Worm (Caenorhabditis elegans): ENCODE measurements around the gene str-151.

str-151 gene

ce11 chrV:16535172-16535571 is 40.8 kb upstream of the str-151 start, which contains the start of gene Y32B12B.8:
Gene Y32B12B.8, plus strand, starts transcription at chrV:16535472.
- TF ChIP-seq ceh-82 (tag; optimal IDR thresholded peaks at IDR 0.05) (no peak), mdt-29 (GFP tag; IDR thresholded peaks at IDR 0.05) (no peak), dmd-9 (GFP tag; IDR thresholded peaks at IDR 0.05) (no peak), Y48G9A.11 (GFP tag; IDR thresholded peaks at IDR 0.05) (no peak), zfp-2 (tag; optimal IDR thresholded peaks at IDR 0.05) (no peak), zip-2 (tag; optimal IDR thresholded peaks at IDR 0.05) (no peak), ztf-11 (tag; optimal IDR thresholded peaks at IDR 0.05) (no peak), F26F4.8 (GFP tag; conservative IDR thresholded peaks at IDR 0.05) (no peak), unc-62 (GFP tag; optimal IDR thresholded peaks at IDR 0.05 in 1 of 2) (no peak), unc-62 (tag; optimal IDR thresholded peaks at IDR 0.05) (no peak), mdl-1 (tag; optimal IDR thresholded peaks at IDR 0.05) (no peak), F44E2.7 (GFP tag; IDR thresholded peaks at IDR 0.05) (no peak), Y75B8A.6 (GFP tag; IDR thresholded peaks at IDR 0.05) (no peak)

ce11 chrV:16536701-16537100 is 39.3 kb upstream of the str-151 start, which contains the start of gene Y32B12B.1:
Gene Y32B12B.1, plus strand, starts transcription at chrV:16537001.
- TF ChIP-seq zag-1 (tag; optimal IDR thresholded peaks at IDR 0.05): no peak
- no peak for TF ChIP-seq Y105C5A.15 (GFP tag; IDR thresholded peaks at IDR 0.05)
- no peak for TF ChIP-seq unc-39 (tag; optimal IDR thresholded peaks at IDR 0.05)
- no peak for TF ChIP-seq nhr-28 (tag; optimal IDR thresholded peaks at IDR 0.05)
- TF ChIP-seq vab-7 (GFP tag; IDR thresholded peaks at IDR 0.05): no peak
- TF ChIP-seq hmg-1.1 (GFP tag; IDR thresholded peaks at IDR 0.05): no peak
- no peak for TF ChIP-seq spr-1 (tag; optimal IDR thresholded peaks at IDR 0.05)
- TF ChIP-seq T26A8.4 (GFP tag; IDR thresholded peaks at IDR 0.05): no peak
- TF ChIP-seq daf-16 (GFP tag; optimal IDR thresholded peaks at IDR 0.05): no peak
- no peak for TF ChIP-seq daf-16 (tag; optimal IDR thresholded peaks at IDR 0.05)
- TF ChIP-seq egl-27 (tag; optimal IDR thresholded peaks at IDR 0.05): no peak
- no peak for TF ChIP-seq daf-8 (GFP tag; IDR thresholded peaks at IDR 0.05)

- TF ChIP-seq dmd-6 (GFP tag; IDR thresholded peaks at IDR 0.05): peak; percentile 46
- no peak for TF ChIP-seq madf-5 (GFP tag; IDR thresholded peaks at IDR 0.05)
- no peak for TF ChIP-seq skn-1 (tag; optimal IDR thresholded peaks at IDR 0.05)
- peak; percentile 75 for TF ChIP-seq mes-2 (tag; optimal IDR thresholded peaks at IDR 0.05; ENCODE audit: poor library complexity, severe bottlenecking)
- TF ChIP-seq hlh-30 (tag; optimal IDR thresholded peaks at IDR 0.05; ENCODE audit: insufficient read depth): peak; percentile 26
- TF ChIP-seq aly-2 (tag; optimal IDR thresholded peaks at IDR 0.05): no peak
- peak; percentile 56 for TF ChIP-seq duxl-1 (tag; optimal IDR thresholded peaks at IDR 0.05; ENCODE audit: poor library complexity)
- TF ChIP-seq T26A8.4 (GFP tag; IDR thresholded peaks at IDR 0.05): 0 out of 2 replicates have a peak, but pooled peaks have one; percentile 23
- peak; percentile 43 for TF ChIP-seq rbr-2 (tag; optimal IDR thresholded peaks at IDR 0.05)
- no peak for TF ChIP-seq nhr-41 (GFP tag; IDR thresholded peaks at IDR 0.05)
- TF ChIP-seq daf-19 (GFP tag; conservative IDR thresholded peaks at IDR 0.05): no peak
- TF ChIP-seq lin-13 (GFP tag; optimal IDR thresholded peaks at IDR 0.05): peak; percentile 36
- peak; percentile 88 for TF ChIP-seq lin-38 (GFP tag; IDR thresholded peaks at IDR 0.05)
- TF ChIP-seq hmg-1.1 (GFP tag; IDR thresholded peaks at IDR 0.05): peak; percentile 58; the same call in 1 of the 2 replicates
- peak; percentile 47; the same call in 1 of the 2 replicates for TF ChIP-seq snpc-1.2 (GFP tag; IDR thresholded peaks at IDR 0.05)
- TF ChIP-seq nhr-102 (tag; optimal IDR thresholded peaks at IDR 0.05): no peak
- no peak for TF ChIP-seq nhr-237 (tag; optimal IDR thresholded peaks at IDR 0.05)
- TF ChIP-seq lsy-2 (tag; optimal IDR thresholded peaks at IDR 0.05): peak; percentile 66 to 97
- TF ChIP-seq hlh-11 (tag; optimal IDR thresholded peaks at IDR 0.05): peak; percentile 49
- TF ChIP-seq ctbp-1 (GFP tag; IDR thresholded peaks at IDR 0.05): peak; percentile 36; the same call in 1 of the 2 replicates
- TF ChIP-seq unc-130 (GFP tag; optimal IDR thresholded peaks at IDR 0.05): peak; percentile 82
- TF ChIP-seq mdl-1 (tag; optimal IDR thresholded peaks at IDR 0.05): peak in 1 of 2 experiments; percentile 10
- TF ChIP-seq nhr-6 (tag; optimal IDR thresholded peaks at IDR 0.05): no peak
- TF ChIP-seq ces-1 (GFP tag; optimal IDR thresholded peaks at IDR 0.05): no peak
- no peak for TF ChIP-seq dmd-8 (GFP tag; IDR thresholded peaks at IDR 0.05)
- no peak for TF ChIP-seq spr-1 (tag; optimal IDR thresholded peaks at IDR 0.05)
- TF ChIP-seq F49E8.2 (tag; optimal IDR thresholded peaks at IDR 0.05; ENCODE audit: borderline replicate concordance): peak; percentile 18
- TF ChIP-seq lin-1 (GFP tag; IDR thresholded peaks at IDR 0.05): no peak
These were observed 38.0 kb upstream of the str-151 start, which contains the start of gene Y32B12B.2 for ce11 chrV:16537908-16538446. Gene Y32B12B.2, plus strand, starts transcription at chrV:16538396.

Data from whole organism, L4 larva.